Worm (Caenorhabditis elegans): ENCODE data around the gene C06H5.11.

- TF ChIP-seq fkh-10 (GFP tag; optimal IDR thresholded peaks at IDR 0.05) (no peak), ama-1 (optimal IDR thresholded peaks at IDR 0.05) (no peak), nhr-28 (tag; optimal IDR thresholded peaks at IDR 0.05) (no peak), swsn-7 (tag; optimal IDR thresholded peaks at IDR 0.05) (no peak), zip-4 (GFP tag; optimal IDR thresholded peaks at IDR 0.05) (no peak), tbx-2 (tag; optimal IDR thresholded peaks at IDR 0.05) (no peak), egl-27 (tag; optimal IDR thresholded peaks at IDR 0.05) (no peak), nhr-20 (tag; optimal IDR thresholded peaks at IDR 0.05) (no peak), nhr-71 (tag; optimal IDR thresholded peaks at IDR 0.05) (no peak)
These were observed 3.0 kb upstream of the C06H5.11 start, which contains the start of gene fbxa-156 for ce11 chrV:17896736-17897353.
